Worm (Caenorhabditis elegans) whole organism, L1 larva: Measurements from ENCODE around the gene Y57G11B.3.
A peak's percentile ranks its signal among the peaks of the same experiment; 100 is the strongest.

Experiments used
- C16A3.4 ChIP-seq: fragments of 150-350 bp; optimal IDR thresholded peaks from 2 replicates; lab custom pipeline; 2014; ENCODE audit warnings: missing biosample characterization, missing genetic modification characterization
- C34B4.2 ChIP-seq: sonication (generic microtip); optimal IDR thresholded peaks from 2 replicates; lab custom pipeline; 2017; ENCODE audit warnings: mild to moderate bottlenecking, missing genetic modification characterization, missing compliant biosample characterization
- aly-2 ChIP-seq: fragments of 150-350 bp; optimal IDR thresholded peaks from 2 replicates; lab custom pipeline; 2014; ENCODE audit warnings: missing biosample characterization, missing genetic modification characterization
- ama-1 ChIP-seq: fragments of 150-350 bp; optimal IDR thresholded peaks from 2 replicates; lab custom pipeline; 2014
- ceh-63 ChIP-seq: fragments of 200-800 bp; sonication (Bioruptor generic); optimal IDR thresholded peaks from 2 replicates; lab custom pipeline; 2018; ENCODE audit warnings: mild to moderate bottlenecking, missing genetic modification characterization, missing compliant biosample characterization
- ces-1 ChIP-seq: fragments of 150-350 bp; optimal IDR thresholded peaks from 2 replicates; lab custom pipeline; 2014; ENCODE audit warnings: missing biosample characterization, missing genetic modification reagents, missing genetic modification characterization
- dsc-1 ChIP-seq: sonication (generic microtip); optimal IDR thresholded peaks from 2 replicates; lab custom pipeline; 2016; ENCODE audit warnings: mild to moderate bottlenecking, missing genetic modification characterization, missing compliant biosample characterization
- efl-1 ChIP-seq, 4 experiments: fragments of 150-350 bp; optimal IDR thresholded peaks in 3 of 4; peaks in 1 of 4; 1 replicate in 1 of 4; 2 replicates in 3 of 4; lab custom pipeline; 2014; ENCODE audit warnings: missing biosample characterization in 2 of 4, missing genetic modification characterization in 2 of 4, missing genetic modification reagents in 2 of 4
- efl-3 ChIP-seq: fragments of 200-800 bp; sonication (Bioruptor generic); optimal IDR thresholded peaks from 2 replicates; lab custom pipeline; 2018; ENCODE audit warnings: mild to moderate bottlenecking, missing genetic modification characterization, missing compliant biosample characterization
- ets-5 ChIP-seq: fragments of 200-800 bp; sonication (Bioruptor generic); IDR thresholded peaks from 2 replicates; pipeline ENCODE4 v1.3.6; 2022; ENCODE audit warnings: missing genetic modification characterization, missing compliant biosample characterization
- fkh-10 ChIP-seq: sonication (generic microtip); optimal IDR thresholded peaks from 2 replicates; lab custom pipeline; 2017; ENCODE audit warnings: missing biosample characterization, missing genetic modification reagents, missing genetic modification characterization
- hlh-4 ChIP-seq: sonication (generic microtip); optimal IDR thresholded peaks from 2 replicates; lab custom pipeline; 2016; ENCODE audit warnings: mild to moderate bottlenecking, missing genetic modification characterization, missing compliant biosample characterization
- hpl-2 ChIP-seq: fragments of 150-350 bp; optimal IDR thresholded peaks from 2 replicates; lab custom pipeline; 2014; ENCODE audit warnings: missing biosample characterization, missing genetic modification reagents, missing genetic modification characterization
- jun-1 ChIP-seq: fragments of 150-350 bp; optimal IDR thresholded peaks from 2 replicates; lab custom pipeline; 2014; ENCODE audit warnings: missing biosample characterization, missing genetic modification reagents, missing genetic modification characterization
- lin-35 ChIP-seq, 2 experiments: fragments of 150-350 bp; optimal IDR thresholded peaks; 2 replicates each; lab custom pipeline; 2014; ENCODE audit warnings: missing biosample characterization in 2 of 2, missing genetic modification characterization in 2 of 2, missing genetic modification reagents in 2 of 2
- lir-3 ChIP-seq: sonication (generic microtip); optimal IDR thresholded peaks from 2 replicates; lab custom pipeline; 2016; ENCODE audit warnings: mild to moderate bottlenecking, missing genetic modification characterization, moderate library complexity, missing compliant biosample characterization; ENCODE audit not compliant: poor library complexity
- nhr-11 ChIP-seq: fragments of 150-350 bp; optimal IDR thresholded peaks from 2 replicates; lab custom pipeline; 2014; ENCODE audit warnings: missing biosample characterization, missing genetic modification characterization
- nhr-12 ChIP-seq: sonication (generic microtip); optimal IDR thresholded peaks from 2 replicates; lab custom pipeline; 2017; ENCODE audit warnings: missing biosample characterization, missing genetic modification characterization
- nhr-19 ChIP-seq: fragments of 200-800 bp; sonication (Bioruptor generic); conservative IDR thresholded peaks from 2 replicates; pipeline ENCODE4 v1.3.6; 2022; ENCODE audit warnings: missing genetic modification characterization, missing compliant biosample characterization
- nhr-20 ChIP-seq: sonication (generic microtip); optimal IDR thresholded peaks from 2 replicates; lab custom pipeline; 2016; ENCODE audit warnings: mild to moderate bottlenecking, missing genetic modification characterization, missing compliant biosample characterization
- nhr-237 ChIP-seq: fragments of 150-350 bp; optimal IDR thresholded peaks from 2 replicates; lab custom pipeline; 2014; ENCODE audit warnings: missing biosample characterization, missing genetic modification characterization
- nhr-28 ChIP-seq: fragments of 150-350 bp; optimal IDR thresholded peaks from 2 replicates; lab custom pipeline; 2014; ENCODE audit warnings: missing biosample characterization, missing genetic modification characterization
- nhr-47 ChIP-seq: sonication (generic microtip); optimal IDR thresholded peaks from 2 replicates; lab custom pipeline; 2016; ENCODE audit warnings: mild to moderate bottlenecking, missing genetic modification characterization, moderate library complexity, missing compliant biosample characterization
- nhr-77 ChIP-seq: fragments of 150-350 bp; optimal IDR thresholded peaks from 2 replicates; lab custom pipeline; 2014; ENCODE audit warnings: missing biosample characterization, missing genetic modification characterization
- nhr-90 ChIP-seq: sonication (generic microtip); optimal IDR thresholded peaks from 2 replicates; lab custom pipeline; 2016; ENCODE audit warnings: mild to moderate bottlenecking, missing genetic modification characterization, missing compliant biosample characterization; ENCODE audit not compliant: poor library complexity
- pag-3 ChIP-seq: sonication (generic microtip); optimal IDR thresholded peaks from 2 replicates; lab custom pipeline; 2017; ENCODE audit warnings: missing genetic modification characterization, mild to moderate bottlenecking, missing compliant biosample characterization, antibody characterized with exemption, borderline replicate concordance; ENCODE audit not compliant: insufficient read depth
- pqm-1 ChIP-seq: sonication (generic microtip); optimal IDR thresholded peaks from 3 replicates; lab custom pipeline; 2017; ENCODE audit warnings: missing biosample characterization, missing genetic modification characterization
- sox-4 ChIP-seq: sonication (generic microtip); optimal IDR thresholded peaks from 2 replicates; lab custom pipeline; 2016; ENCODE audit warnings: missing genetic modification characterization, missing compliant biosample characterization
- tbx-2 ChIP-seq: sonication (generic microtip); optimal IDR thresholded peaks from 2 replicates; lab custom pipeline; 2016; ENCODE audit warnings: missing genetic modification characterization, missing compliant biosample characterization
- tlp-1 ChIP-seq: fragments of 150-350 bp; optimal IDR thresholded peaks from 2 replicates; lab custom pipeline; 2014; ENCODE audit warnings: missing biosample characterization, missing genetic modification characterization
- unc-62 ChIP-seq: fragments of 150-350 bp; optimal IDR thresholded peaks from 2 replicates; lab custom pipeline; 2014; ENCODE audit warnings: missing biosample characterization, missing genetic modification reagents, missing genetic modification characterization
- vab-15 ChIP-seq: sonication (generic microtip); optimal IDR thresholded peaks from 2 replicates; lab custom pipeline; 2017; ENCODE audit warnings: missing genotype, mild to moderate bottlenecking, missing genetic modification characterization, missing compliant biosample characterization
- zip-4 ChIP-seq: fragments of 200-800 bp; sonication (Bioruptor generic); optimal IDR thresholded peaks from 2 replicates; lab custom pipeline; 2018; ENCODE audit warnings: mild to moderate bottlenecking, missing genetic modification characterization, moderate library complexity, missing compliant biosample characterization
- ztf-11 ChIP-seq, 2 experiments: sonication (generic microtip); optimal IDR thresholded peaks; 2 replicates each; lab custom pipeline; 2016 to 2017; ENCODE audit warnings: missing genetic modification characterization in 2 of 2, missing biosample characterization in 1 of 2, missing compliant biosample characterization in 1 of 2

Y57G11B.3 gene

DNA sequence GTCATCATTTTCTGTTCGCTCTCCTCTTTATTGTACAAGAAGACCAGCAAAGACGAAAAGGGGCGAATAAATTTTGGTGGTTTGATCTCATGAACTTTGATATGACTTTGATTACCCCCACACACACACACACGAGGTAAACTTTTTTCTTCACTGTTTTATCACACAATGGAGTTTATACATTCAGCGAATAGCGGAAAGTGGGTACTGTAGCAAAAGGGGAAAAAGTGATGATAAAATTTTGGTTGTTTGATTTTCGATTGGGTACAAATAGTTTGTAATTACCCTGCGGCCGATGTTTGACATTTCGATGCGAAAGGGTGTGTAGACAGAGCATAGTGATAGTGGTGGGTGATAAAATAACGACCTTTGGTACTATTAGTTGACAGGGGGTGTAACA, 20.1 kb upstream of the Y57G11B.3 start (continued):
- TF ChIP-seq ets-5 (GFP tag; lab: Robert Waterston, UW): no peak
- peak; percentile 31 for TF ChIP-seq nhr-237 (tag; lab: Kevin White, UChicago)
- TF ChIP-seq tbx-2 (tag; lab: Kevin White, UChicago): peak; percentile 86
- no peak for TF ChIP-seq nhr-28
- no peak for TF ChIP-seq dsc-1 (tag; lab: Kevin White, UChicago)

DNA sequence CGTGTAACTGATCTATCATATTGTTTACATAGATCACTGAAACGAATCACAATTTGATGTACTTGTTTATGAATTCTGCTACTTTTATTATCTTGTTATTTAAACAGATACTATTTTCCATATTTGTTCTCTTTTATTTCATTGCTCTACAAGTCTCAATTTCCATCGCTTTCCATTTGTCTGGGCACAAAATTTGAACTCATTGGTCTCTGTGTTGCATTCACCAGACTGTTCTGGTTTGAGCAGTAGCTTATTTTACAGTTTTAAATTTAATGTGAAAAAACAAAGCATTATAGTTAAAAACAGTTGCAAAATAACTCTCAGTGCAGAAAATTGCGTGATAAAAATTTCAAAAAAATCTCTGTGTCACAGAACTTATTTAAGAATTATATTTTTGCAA, 13.4 kb upstream of the Y57G11B.3 start:
- TF ChIP-seq ces-1 (GFP tag; lab: Kevin White, UChicago): no peak
- no peak for TF ChIP-seq efl-1 (optimal IDR thresholded peaks at IDR 0.05; lab: Kevin White, UChicago)
- peak in 1 of 2 experiments; percentile 90 for TF ChIP-seq efl-1 (GFP tag; optimal IDR thresholded peaks at IDR 0.05 in 1 of 2; lab: Kevin White, UChicago)

DNA sequence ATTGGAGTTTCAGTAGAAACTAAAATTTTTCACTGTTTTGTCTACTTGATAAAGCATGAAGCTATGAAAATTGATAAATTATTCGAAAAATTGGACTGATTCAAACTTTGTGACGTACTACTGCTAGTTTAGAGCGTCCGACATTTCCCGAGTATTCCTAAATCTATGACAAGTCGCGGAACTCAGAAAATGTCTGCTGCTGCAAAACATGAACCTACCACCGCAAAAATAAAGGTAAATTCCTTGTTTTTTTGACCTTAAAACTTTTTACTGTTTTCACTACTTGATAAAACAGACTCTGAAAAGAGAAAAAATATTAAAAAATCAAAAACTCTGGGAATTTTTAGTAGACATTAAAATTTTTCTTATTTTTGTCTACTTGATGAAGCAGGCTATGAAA, 12.6 kb upstream of the Y57G11B.3 start:
- TF ChIP-seq nhr-12 (no peak), nhr-77 (tag; lab: Kevin White, UChicago) (no peak), pqm-1 (tag; lab: Kevin White, UChicago) (no peak), nhr-237 (tag; lab: Kevin White, UChicago) (no peak), ztf-11 (tag; optimal IDR thresholded peaks at IDR 0.05; lab: Kevin White, UChicago) (no peak), efl-3 (GFP tag; lab: Kevin White, UChicago) (no peak), unc-62 (GFP tag; lab: Kevin White, UChicago) (no peak), jun-1 (tag; lab: Kevin White, UChicago) (no peak), zip-4 (GFP tag; lab: Kevin White, UChicago) (no peak), nhr-20 (no peak), lir-3 (tag; lab: Kevin White, UChicago) (no peak), ama-1 (lab: Kevin White, UChicago) (no peak), vab-15 (tag; lab: Kevin White, UChicago) (no peak), nhr-47 (tag; lab: Kevin White, UChicago) (no peak), hlh-4 (no peak), aly-2 (tag; lab: Kevin White, UChicago) (no peak)

DNA sequence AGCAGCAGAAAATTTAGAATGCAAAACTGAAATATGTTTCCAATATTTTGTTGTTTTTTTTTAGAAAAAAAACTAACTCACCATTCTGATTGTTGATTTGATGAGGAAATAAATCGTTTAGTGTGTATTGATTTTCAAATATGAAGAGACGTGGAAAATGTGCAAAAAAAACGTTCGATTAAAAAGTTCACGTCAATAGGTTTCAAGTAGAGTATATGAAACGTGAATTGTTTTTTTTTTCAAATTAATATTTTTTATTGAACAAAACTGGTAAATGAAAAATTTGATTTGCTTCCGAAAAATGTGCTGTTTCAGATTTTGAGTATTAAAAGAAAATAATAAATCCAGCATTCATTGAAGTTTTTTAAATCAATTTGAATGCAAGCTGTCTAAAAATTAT, 6.8 kb upstream of the Y57G11B.3 start, which contains the start of gene irld-18:
Gene irld-18, minus strand, starts transcription at position 101 of the 400 bp plus-strand sequence.
- TF ChIP-seq C34B4.2 (no peak), zip-4 (GFP tag; lab: Kevin White, UChicago) (no peak), ces-1 (GFP tag; lab: Kevin White, UChicago) (no peak), ceh-63 (GFP tag; lab: Kevin White, UChicago) (no peak)

ce11 chrIV:14578650-14579193, 4.5 kb upstream of the Y57G11B.3 start, which contains the start of gene Y57G11B.8:
Gene Y57G11B.8, minus strand, starts transcription at chrIV:14578700.
- TF ChIP-seq nhr-20 (no peak), nhr-11 (tag; lab: Kevin White, UChicago) (no peak), nhr-19 (GFP tag; lab: Robert Waterston, UW) (no peak), C16A3.4 (tag; lab: Kevin White, UChicago) (no peak), vab-15 (tag; lab: Kevin White, UChicago) (no peak), nhr-90 (tag; lab: Kevin White, UChicago) (no peak), hpl-2 (GFP tag; lab: Kevin White, UChicago) (no peak), tlp-1 (tag; lab: Kevin White, UChicago) (no peak), lin-35 (GFP tag; optimal IDR thresholded peaks at IDR 0.05; lab: Kevin White, UChicago) (no peak), fkh-10 (no peak), pag-3 (tag; lab: Kevin White, UChicago) (no peak), sox-4 (tag; lab: Kevin White, UChicago) (no peak)
